Worm (Caenorhabditis elegans) whole organism, early embryonic: ENCODE data around the gene uda-1.
"Not testable (repeated sequence)": the region's sequence is repeated elsewhere in the genome, so short reads cannot be mapped to it uniquely, and the experiment has no call there.

Experiments
- B0310.2 ChIP-seq: sonication (generic microtip); optimal IDR thresholded peaks from 2 replicates; lab custom pipeline; 2016; ENCODE audit warnings: mild to moderate bottlenecking, missing genetic modification characterization, missing compliant biosample characterization
- F13C5.2 ChIP-seq: sonication (generic microtip); optimal IDR thresholded peaks from 2 replicates; lab custom pipeline; 2017; ENCODE audit warnings: mild to moderate bottlenecking, missing genetic modification characterization, inconsistent platforms, missing compliant biosample characterization
- aly-1 ChIP-seq: sonication (generic microtip); optimal IDR thresholded peaks from 2 replicates; lab custom pipeline; 2016; ENCODE audit warnings: missing genetic modification characterization, missing compliant biosample characterization
- ama-1 ChIP-seq: fragments of 150-350 bp; optimal IDR thresholded peaks from 2 replicates; lab custom pipeline; 2014
- ceh-13 ChIP-seq: fragments of 200-800 bp; sonication (Bioruptor generic); optimal IDR thresholded peaks from 2 replicates; lab custom pipeline; 2018; ENCODE audit warnings: mild to moderate bottlenecking, missing genetic modification characterization, missing compliant biosample characterization
- ceh-36 ChIP-seq: sonication (generic microtip); optimal IDR thresholded peaks from 2 replicates; lab custom pipeline; 2016; ENCODE audit warnings: missing genetic modification characterization, inconsistent platforms, missing compliant biosample characterization
- ets-7 ChIP-seq: sonication (generic microtip); optimal IDR thresholded peaks from 2 replicates; lab custom pipeline; 2016; ENCODE audit warnings: missing genotype, missing genetic modification characterization, missing compliant biosample characterization
- flt-1 ChIP-seq: fragments of 200-800 bp; sonication (Bioruptor generic); IDR thresholded peaks from 2 replicates; pipeline ENCODE4 v1.3.6; 2022; ENCODE audit warnings: missing genetic modification characterization, missing compliant biosample characterization
- hmbx-1 ChIP-seq: sonication (generic microtip); optimal IDR thresholded peaks from 2 replicates; lab custom pipeline; 2016; ENCODE audit warnings: mild to moderate bottlenecking, missing genetic modification characterization, missing compliant biosample characterization
- hmg-4 ChIP-seq: fragments of 200-800 bp; sonication (Bioruptor generic); optimal IDR thresholded peaks from 2 replicates; lab custom pipeline; 2018; ENCODE audit warnings: mild to moderate bottlenecking, missing genetic modification characterization, missing compliant biosample characterization
- hnd-1 ChIP-seq: sonication (generic microtip); optimal IDR thresholded peaks from 2 replicates; lab custom pipeline; 2016; ENCODE audit warnings: missing genetic modification characterization, missing compliant biosample characterization
- pes-1 ChIP-seq: fragments of 200-800 bp; sonication (Bioruptor generic); IDR thresholded peaks from 2 replicates; pipeline ENCODE4 v1.3.6; 2022; ENCODE audit warnings: missing genetic modification reagents, missing genetic modification characterization, missing compliant biosample characterization
- scrt-1 ChIP-seq: fragments of 200-800 bp; sonication (Bioruptor generic); IDR thresholded peaks from 2 replicates; pipeline ENCODE4 v1.3.6; 2022; ENCODE audit warnings: missing genetic modification characterization, missing compliant biosample characterization
- sea-1 ChIP-seq: fragments of 200-800 bp; sonication (Bioruptor generic); conservative IDR thresholded peaks from 2 replicates; pipeline ENCODE4 v1.3.6; 2022; ENCODE audit warnings: missing genetic modification characterization, missing compliant biosample characterization
- tbx-11 ChIP-seq: fragments of 200-800 bp; sonication (Bioruptor generic); IDR thresholded peaks from 2 replicates; pipeline ENCODE4 v1.3.6; 2022; ENCODE audit warnings: missing genetic modification characterization, missing compliant biosample characterization
- tbx-37 ChIP-seq: fragments of 200-800 bp; sonication (Bioruptor generic); conservative IDR thresholded peaks from 2 replicates; pipeline ENCODE4 v1.3.6; 2022; ENCODE audit warnings: missing genetic modification reagents, missing genetic modification characterization, missing compliant biosample characterization
- tra-4 ChIP-seq: sonication (generic microtip); optimal IDR thresholded peaks from 2 replicates; lab custom pipeline; 2017; ENCODE audit warnings: missing genetic modification characterization, missing compliant biosample characterization

Gene uda-1

DNA sequence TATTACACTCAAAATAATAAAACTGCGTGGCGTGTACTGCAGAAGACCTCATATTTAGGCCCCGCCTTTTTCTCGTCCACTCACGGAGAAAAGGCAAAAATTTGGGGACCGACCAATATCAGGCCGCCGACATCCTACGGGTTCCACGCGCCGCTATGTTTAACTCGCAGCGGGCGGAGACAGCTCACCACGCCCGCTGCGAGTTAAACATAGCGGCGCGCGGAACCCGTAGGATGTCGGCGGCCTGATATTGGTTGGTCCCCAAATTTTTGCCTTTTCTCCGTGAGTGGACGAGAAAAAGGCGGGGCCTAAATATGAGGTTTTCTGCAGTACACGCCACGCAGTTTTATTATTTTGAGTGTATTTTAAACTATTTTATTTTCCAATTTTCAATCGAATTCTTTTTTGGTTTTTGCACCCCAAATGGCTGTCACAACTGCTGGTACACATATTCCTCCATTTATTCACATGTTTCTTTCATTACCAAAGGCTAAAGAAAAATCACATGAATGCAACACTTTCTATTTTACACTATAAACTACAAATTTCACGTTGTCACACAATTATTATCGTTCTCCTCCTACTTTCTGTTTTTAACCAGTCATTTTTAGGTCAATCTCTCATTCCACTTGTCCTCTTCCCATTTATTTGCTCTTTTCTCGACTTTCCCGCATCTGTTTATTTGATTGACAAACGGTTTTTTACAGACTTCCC, at the start of gene uda-1:
uda-1 (plus strand) TSS at position 708 of the 714 bp plus-strand sequence.
- not testable (repeated sequence) for TF ChIP-seq ama-1; flt-1 (GFP tag; lab: Robert Waterston, UW); pes-1 (GFP tag; lab: Robert Waterston, UW)

DNA sequence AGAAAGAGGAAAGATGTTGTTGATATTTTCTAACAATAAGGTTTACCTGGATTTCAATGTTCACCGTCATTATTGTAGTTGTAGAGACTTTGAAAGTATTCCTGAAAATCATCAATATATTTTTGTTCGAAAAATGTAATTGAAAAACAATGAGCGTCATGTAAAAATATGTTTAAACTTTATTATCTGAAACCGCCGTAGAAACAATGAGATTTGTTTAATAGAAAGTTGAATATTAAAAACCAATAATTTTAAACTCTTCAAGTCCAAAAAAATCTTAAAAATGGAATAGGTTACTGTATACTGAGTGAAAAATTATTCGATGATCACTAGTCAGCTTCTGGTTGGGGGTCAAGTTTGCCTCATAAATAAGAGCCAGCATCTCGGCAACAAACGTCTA, 46.3 kb upstream of the uda-1 start, which contains the start of gene anmt-3:
anmt-3 (minus strand) TSS at position 101 of the 400 bp plus-strand sequence.
- TF ChIP-seq F13C5.2 (tag; lab: Kevin White, UChicago): no peak
- TF ChIP-seq B0310.2 (tag; lab: Kevin White, UChicago): no peak
- no peak for TF ChIP-seq scrt-1 (GFP tag; lab: Robert Waterston, UW)
- TF ChIP-seq tbx-11: no peak
- TF ChIP-seq tra-4 (tag; lab: Kevin White, UChicago): no peak
- no peak for TF ChIP-seq hnd-1 (tag; lab: Kevin White, UChicago)
- no peak for TF ChIP-seq pes-1 (GFP tag; lab: Robert Waterston, UW)

DNA sequence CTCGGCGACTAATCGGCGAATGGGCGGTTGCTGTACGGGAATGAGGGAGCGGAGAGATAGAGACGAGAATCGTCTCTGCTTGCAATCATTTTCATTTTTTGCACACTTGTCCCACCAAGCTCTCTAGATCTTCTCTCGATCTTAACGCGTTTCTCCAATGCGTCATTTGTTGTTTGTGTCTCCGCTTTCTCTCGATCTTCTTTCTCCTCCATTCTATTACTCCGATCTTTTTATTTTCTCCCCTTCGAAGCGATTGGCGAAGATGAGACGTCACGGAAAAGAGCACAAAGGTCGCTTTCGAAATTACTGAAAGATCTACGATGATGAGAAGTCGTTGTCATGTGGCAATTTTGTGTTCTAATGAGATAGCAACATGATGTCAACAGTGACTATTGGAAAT, 45.9 kb upstream of the uda-1 start:
- TF ChIP-seq tbx-37 (GFP tag; lab: Robert Waterston, UW) (no peak), F13C5.2 (tag; lab: Kevin White, UChicago) (no peak), ceh-36 (tag; lab: Kevin White, UChicago) (no peak), aly-1 (tag; lab: Kevin White, UChicago) (no peak), hnd-1 (tag; lab: Kevin White, UChicago) (no peak), B0310.2 (tag; lab: Kevin White, UChicago) (no peak), ets-7 (tag; lab: Kevin White, UChicago) (no peak), hmg-4 (no peak), flt-1 (GFP tag; lab: Robert Waterston, UW) (no peak), tra-4 (tag; lab: Kevin White, UChicago) (no peak), ceh-13 (GFP tag; lab: Kevin White, UChicago) (no peak), sea-1 (GFP tag; lab: Robert Waterston, UW) (no peak), pes-1 (GFP tag; lab: Robert Waterston, UW) (no peak)

DNA sequence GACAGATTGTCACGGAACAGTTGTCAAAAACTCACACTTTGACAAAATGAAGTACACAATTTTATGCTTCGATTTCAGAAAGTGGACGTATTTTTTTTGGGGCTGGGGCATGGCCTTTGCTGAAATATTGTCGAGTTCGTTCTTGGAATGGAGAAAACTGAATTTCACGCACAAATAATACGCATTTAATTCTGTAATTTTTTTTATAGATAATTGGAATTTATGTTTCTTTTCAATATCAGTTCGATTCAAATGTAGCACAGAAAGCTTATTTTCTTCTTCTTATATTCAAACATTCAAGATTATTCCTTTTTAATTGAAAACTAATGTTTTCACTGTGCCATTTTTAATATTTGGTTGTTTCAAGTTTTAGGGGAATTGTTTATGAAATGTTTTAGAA, 44.2 kb upstream of the uda-1 start, which contains the start of gene T07C12.10:
T07C12.10 (minus strand) TSS at position 101 of the 400 bp plus-strand sequence.
- TF ChIP-seq F13C5.2 (tag; lab: Kevin White, UChicago) (no peak), ceh-13 (GFP tag; lab: Kevin White, UChicago) (no peak), sea-1 (GFP tag; lab: Robert Waterston, UW) (no peak), aly-1 (tag; lab: Kevin White, UChicago) (no peak), hmbx-1 (tag; lab: Kevin White, UChicago) (no peak), ceh-36 (tag; lab: Kevin White, UChicago) (no peak), ets-7 (tag; lab: Kevin White, UChicago) (no peak), hnd-1 (tag; lab: Kevin White, UChicago) (no peak), pes-1 (GFP tag; lab: Robert Waterston, UW) (no peak), ama-1 (no peak), B0310.2 (tag; lab: Kevin White, UChicago) (no peak), tbx-37 (GFP tag; lab: Robert Waterston, UW) (no peak), tbx-11 (no peak), flt-1 (GFP tag; lab: Robert Waterston, UW) (no peak)

- TF ChIP-seq tra-4 (tag; lab: Kevin White, UChicago) (no peak), pes-1 (GFP tag; lab: Robert Waterston, UW) (no peak), hnd-1 (tag; lab: Kevin White, UChicago) (no peak), hmg-4 (no peak), ceh-13 (GFP tag; lab: Kevin White, UChicago) (no peak), tbx-37 (GFP tag; lab: Robert Waterston, UW) (no peak), tbx-11 (no peak), ceh-36 (tag; lab: Kevin White, UChicago) (no peak), hmbx-1 (tag; lab: Kevin White, UChicago) (no peak)
Observed at ce11 chrV:9962394-9962793, 42.2 kb upstream of the uda-1 start, which contains the start of gene madf-4. Gene madf-4, minus strand, starts transcription at chrV:9962494.

ce11 chrV:9962916-9963315, 41.6 kb upstream of the uda-1 start:
- TF ChIP-seq hmg-4: no peak
- TF ChIP-seq ceh-13 (GFP tag; lab: Kevin White, UChicago): no peak
- TF ChIP-seq ceh-36 (tag; lab: Kevin White, UChicago): no peak
- no peak for TF ChIP-seq tbx-37 (GFP tag; lab: Robert Waterston, UW)
- no peak for TF ChIP-seq hnd-1 (tag; lab: Kevin White, UChicago)
- no peak for TF ChIP-seq B0310.2 (tag; lab: Kevin White, UChicago)
- no peak for TF ChIP-seq tra-4 (tag; lab: Kevin White, UChicago)
- TF ChIP-seq sea-1 (GFP tag; lab: Robert Waterston, UW): no peak

- TF ChIP-seq hmg-4 (peak; percentile 31), tra-4 (tag; lab: Kevin White, UChicago) (no peak), pes-1 (GFP tag; lab: Robert Waterston, UW) (no peak)
Observed at ce11 chrV:9964152-9964785, 40.3 kb upstream of the uda-1 start.
